Fruit fly (Drosophila melanogaster) whole organism, wandering third instar larva: ENCODE measurements around the gene Vps26.

Experiments
- Dfd ChIP-seq: fragments of >200 bp; optimal IDR thresholded peaks from 2 replicates; lab custom pipeline; 2017; ENCODE audit warnings: missing biosample characterization, missing genetic modification characterization
- Jra ChIP-seq: sonication (Bioruptor generic); optimal IDR thresholded peaks from 2 replicates; lab custom pipeline; 2016; ENCODE audit warnings: missing biosample characterization, missing genetic modification characterization
- sv ChIP-seq: fragments of 200-800 bp; sonication (Bioruptor generic); optimal IDR thresholded peaks from 3 replicates; lab custom pipeline; 2016; ENCODE audit warnings: missing biosample characterization, missing genetic modification characterization

DNA sequence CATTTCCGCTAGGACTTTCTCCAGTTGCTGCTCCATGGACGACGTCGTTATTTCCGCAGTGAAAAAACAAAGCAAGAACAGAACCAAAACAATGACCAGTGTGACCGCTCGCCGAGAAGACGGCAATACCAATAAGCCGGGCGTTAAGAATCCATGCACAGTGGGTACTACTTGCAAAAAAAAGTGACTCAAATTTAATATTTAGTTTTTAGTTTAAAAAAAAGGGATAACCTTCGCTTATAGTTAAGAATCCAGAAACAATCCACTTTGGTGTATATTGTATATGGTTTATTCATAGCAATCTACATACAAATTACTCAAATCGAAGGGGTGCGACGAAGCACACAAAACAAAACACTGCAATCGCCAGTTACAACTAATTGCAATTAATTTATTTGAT lies 14.8 kb upstream of the Vps26 start, which contains the start of gene Lamtor5:
- TF ChIP-seq sv (GFP tag; lab: Kevin White, UChicago) (no peak), Dfd (no peak), Jra (GFP tag; lab: Kevin White, UChicago) (peak; percentile 34)
